Fruit fly (Drosophila melanogaster): Measurements from ENCODE around the gene CG43844.

The CG43844 gene

DNA sequence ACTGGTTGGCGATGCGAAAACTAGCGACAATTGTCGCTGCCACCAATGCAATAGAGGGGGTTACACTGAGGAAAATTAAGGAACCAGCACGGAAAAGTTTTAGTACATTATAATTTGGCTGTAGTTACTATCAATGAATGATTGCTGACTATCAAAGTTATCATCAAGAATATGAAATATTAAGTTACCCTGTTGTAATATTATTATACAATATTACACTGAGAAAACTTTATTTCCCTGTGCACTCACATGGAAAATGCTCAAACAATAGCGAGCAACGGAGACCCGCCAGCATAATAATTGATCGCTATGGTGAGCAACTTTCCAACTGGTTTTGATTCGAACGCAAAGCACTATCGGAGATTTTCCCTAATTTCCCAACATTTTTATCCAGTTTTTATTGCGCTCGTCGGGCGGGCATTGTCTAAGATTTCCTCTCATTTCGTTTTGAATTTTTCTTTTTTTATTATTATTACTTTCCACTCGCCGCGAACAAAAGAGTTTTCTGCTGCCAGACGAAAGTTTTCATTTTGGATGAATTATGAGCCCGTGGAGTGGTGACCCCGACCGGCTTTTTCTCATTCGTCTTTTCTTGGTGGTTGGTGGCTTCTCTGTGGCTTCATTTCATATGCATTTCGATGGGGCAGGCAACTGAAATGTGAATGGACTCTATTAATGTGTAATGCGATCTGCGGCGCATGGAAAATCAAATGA is 27.0 kb upstream of the CG43844 start (continued):
- TF ChIP-seq Kr (GFP tag; optimal IDR thresholded peaks at IDR 0.05): no peak
- peak; percentile 90 for TF ChIP-seq vvl (GFP tag; IDR thresholded peaks at IDR 0.05)
- TF ChIP-seq CG4730 (GFP tag; IDR thresholded peaks at IDR 0.05): peak; percentile 50; the same call in 1 of the 2 replicates
- peak; percentile 16 for TF ChIP-seq sd (tag; optimal IDR thresholded peaks at IDR 0.05)

DNA sequence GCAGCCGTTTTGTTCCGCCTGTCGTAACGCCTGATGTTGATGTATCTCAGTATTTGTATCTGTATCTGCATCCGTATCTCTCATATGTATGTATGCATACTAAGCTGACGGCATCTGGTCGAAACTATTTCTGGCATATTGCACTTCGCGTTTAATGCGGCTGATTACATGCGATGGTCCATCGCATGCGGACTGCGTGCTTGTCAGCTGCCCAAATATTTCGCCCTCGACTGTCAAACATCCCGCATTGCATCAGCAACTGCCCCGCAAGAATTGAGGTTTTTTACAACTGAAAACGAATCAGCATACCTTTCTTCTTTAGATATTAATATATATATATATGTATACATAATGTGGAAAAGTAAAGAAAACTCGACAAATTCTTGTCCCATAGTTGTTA is 26.5 kb upstream of the CG43844 start:
- TF ChIP-seq gsb-n (tag; optimal IDR thresholded peaks at IDR 0.05) (peak; percentile 34), CG11504 (tag; optimal IDR thresholded peaks at IDR 0.05) (peak; percentile 7), vvl (GFP tag; IDR thresholded peaks at IDR 0.05) (peak; percentile 36; the same call in 1 of the 2 replicates), Fer3 (tag; optimal IDR thresholded peaks at IDR 0.05) (no peak), CG15073 (GFP tag; optimal IDR thresholded peaks at IDR 0.05) (peak; percentile 80), Lhr (GFP tag; optimal IDR thresholded peaks at IDR 0.05) (no peak), Sox100B (GFP tag; optimal IDR thresholded peaks at IDR 0.05) (peak; percentile 3), lbe (GFP tag; optimal IDR thresholded peaks at IDR 0.05) (no peak), CG2199 (GFP tag; IDR thresholded peaks at IDR 0.05) (peak; percentile 6; the same call in 1 of the 3 replicates)

DNA sequence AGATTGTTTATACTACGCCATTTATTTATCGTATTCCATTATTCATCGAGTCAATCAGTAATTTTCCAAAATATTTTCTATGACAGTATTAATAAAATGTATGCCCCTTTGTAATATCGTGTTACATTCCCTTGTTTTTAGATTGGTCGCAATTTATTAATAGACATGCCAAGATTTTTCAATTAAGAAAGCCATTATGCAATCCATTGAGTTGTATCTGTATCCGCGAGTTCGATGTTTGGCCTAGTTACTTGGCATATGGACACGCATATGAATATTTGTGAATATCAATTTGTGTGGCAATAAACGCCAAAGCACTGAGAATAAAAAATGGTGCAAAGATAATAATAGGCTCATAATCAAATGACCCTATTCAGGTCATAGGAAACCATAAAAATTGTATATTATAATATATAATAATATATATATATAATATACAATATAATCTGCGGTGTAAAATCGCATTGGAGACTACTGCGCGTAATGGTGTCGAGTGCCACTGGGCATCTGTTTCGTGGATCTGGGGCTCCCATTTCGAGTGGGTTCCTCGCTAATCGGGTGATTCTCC is 25.4 kb upstream of the CG43844 start:
- TF ChIP-seq tx (GFP tag; optimal IDR thresholded peaks at IDR 0.05) (no peak), Pdp1 (GFP tag; optimal IDR thresholded peaks at IDR 0.05) (peak in 1 of 2 experiments; percentile 79), ATbp (GFP tag; optimal IDR thresholded peaks at IDR 0.05) (peak; percentile 14), CG15269 (tag; optimal IDR thresholded peaks at IDR 0.05) (peak; percentile 32), CG8089 (GFP tag; optimal IDR thresholded peaks at IDR 0.05) (no peak), unpg (GFP tag; optimal IDR thresholded peaks at IDR 0.05) (peak; percentile 2), ci (GFP tag; IDR thresholded peaks at IDR 0.05) (peak; percentile 52; the same call in 1 of the 3 replicates), CG17829 (tag; optimal IDR thresholded peaks at IDR 0.05) (peak; percentile 4), CG7839 (tag; optimal IDR thresholded peaks at IDR 0.05) (peak; percentile 20), Rfx (GFP tag; IDR thresholded peaks at IDR 0.05) (0 out of 2 replicates have a peak, but pooled peaks have one; percentile 7), CG13296 (GFP tag; optimal IDR thresholded peaks at IDR 0.05) (no peak), dpn (GFP tag; optimal IDR thresholded peaks at IDR 0.05) (no peak), CG9932 (GFP tag; IDR thresholded peaks at IDR 0.05) (no peak), PHDP (tag; optimal IDR thresholded peaks at IDR 0.05) (peak; percentile 22), pum (GFP tag; optimal IDR thresholded peaks at IDR 0.05) (no peak), Fer3 (tag; optimal IDR thresholded peaks at IDR 0.05) (peak; percentile 17), Xrp1 (GFP tag; IDR thresholded peaks at IDR 0.05) (0 out of 2 replicates have a peak, but pooled peaks have one; percentile 35), hkb (optimal IDR thresholded peaks at IDR 0.05) (no peak), hkb (GFP tag; IDR thresholded peaks at IDR 0.05) (peak; percentile 20; the same call in 1 of the 2 replicates), CG14441 (GFP tag; IDR thresholded peaks at IDR 0.05) (peak; percentile 14; the same call in 1 of the 2 replicates), grau (tag; optimal IDR thresholded peaks at IDR 0.05) (peak; percentile 3), row (GFP tag; IDR thresholded peaks at IDR 0.05) (peak; percentile 43), CG31441 (GFP tag; IDR thresholded peaks at IDR 0.05) (0 out of 2 replicates have a peak, but pooled peaks have one; percentile 29), CG12391 (tag; optimal IDR thresholded peaks at IDR 0.05) (peak; percentile 43), CG13424 (tag; optimal IDR thresholded peaks at IDR 0.05) (peak; percentile 7), CG8290 (GFP tag; optimal IDR thresholded peaks at IDR 0.05) (no peak), CG8290 (tag; optimal IDR thresholded peaks at IDR 0.05) (no peak), CoRest (tag; optimal IDR thresholded peaks at IDR 0.05) (peak; percentile 7), Hsf (GFP tag; optimal IDR thresholded peaks at IDR 0.05) (no peak), Oli (tag; optimal IDR thresholded peaks at IDR 0.05) (peak; percentile 13), CG2712 (tag; optimal IDR thresholded peaks at IDR 0.05) (peak; percentile 21), CG11504 (tag; optimal IDR thresholded peaks at IDR 0.05) (peak; percentile 34), sens (GFP tag) (peak; percentile 19), bowl (GFP tag; IDR thresholded peaks at IDR 0.05) (peak; percentile 33; the same call in 1 of the 2 replicates), tgo (GFP tag; IDR thresholded peaks at IDR 0.05) (peak; percentile 30; the same call in 1 of the 3 replicates), Bdp1 (GFP tag; optimal IDR thresholded peaks at IDR 0.05) (no peak)

Data from whole organism, embryonic.